Worm (Caenorhabditis elegans): ENCODE measurements around the gene H43E16.1.

H43E16.1 gene

ce11 chrII:6712177-6712981 lies 38.3 kb downstream of the H43E16.1 start, which contains the start of the genes dpy-10 and T14B4.19:
TSS of gene dpy-10 (minus strand) at chrII:6712227.
TSS of gene T14B4.19 (minus strand) at chrII:6712931.
- peak in 2 of 3 experiments; percentile 18 to 85 for TF ChIP-seq elt-3 (tag; optimal IDR thresholded peaks at IDR 0.05)
- no peak for TF ChIP-seq nhr-25 (tag; optimal IDR thresholded peaks at IDR 0.05)
- TF ChIP-seq lsy-12 (tag; optimal IDR thresholded peaks at IDR 0.05) = peak; percentile 6
- TF ChIP-seq nhr-23 (tag; optimal IDR thresholded peaks at IDR 0.05) = peak; percentile 96
- TF ChIP-seq nhr-43 (tag; optimal IDR thresholded peaks at IDR 0.05; ENCODE audit: poor library complexity, severe bottlenecking) = peak; percentile 75
- TF ChIP-seq daf-12 (tag; optimal IDR thresholded peaks at IDR 0.05) = no peak

ce11 chrII:6713003-6713402 lies 38.9 kb downstream of the H43E16.1 start:
- TF ChIP-seq fkh-2 (tag; optimal IDR thresholded peaks at IDR 0.05) = no peak
- no peak for TF ChIP-seq egl-5 (tag; optimal IDR thresholded peaks at IDR 0.05)
- no peak for TF ChIP-seq elt-3 (tag; optimal IDR thresholded peaks at IDR 0.05)
- TF ChIP-seq ZK546.5 (tag; optimal IDR thresholded peaks at IDR 0.05) = no peak
- no peak for TF ChIP-seq unc-62 (GFP tag; optimal IDR thresholded peaks at IDR 0.05)
- TF ChIP-seq snpc-4 (tag; optimal IDR thresholded peaks at IDR 0.05) = no peak
- no peak for TF ChIP-seq eor-1 (tag; optimal IDR thresholded peaks at IDR 0.05)

ce11 chrII:6713832-6714342 lies 39.8 kb downstream of the H43E16.1 start, which contains the start of gene dpy-2:
TSS of gene dpy-2 (plus strand) at chrII:6714292.
- TF ChIP-seq unc-62 (GFP tag; optimal IDR thresholded peaks at IDR 0.05) (no peak), nhr-23 (tag; optimal IDR thresholded peaks at IDR 0.05) (peak; percentile 85), eor-1 (tag; optimal IDR thresholded peaks at IDR 0.05) (no peak), nhr-77 (tag; optimal IDR thresholded peaks at IDR 0.05) (no peak), mdl-1 (tag; optimal IDR thresholded peaks at IDR 0.05) (no peak), elt-3 (tag; optimal IDR thresholded peaks at IDR 0.05) (peak in 2 of 3 experiments; percentile 10 to 76), ceh-82 (tag; optimal IDR thresholded peaks at IDR 0.05) (no peak), egl-27 (tag; optimal IDR thresholded peaks at IDR 0.05) (no peak)

- TF ChIP-seq lin-39 (tag; optimal IDR thresholded peaks at IDR 0.05) (no peak), nhr-43 (tag; optimal IDR thresholded peaks at IDR 0.05; ENCODE audit: poor library complexity, severe bottlenecking) (peak; percentile 35), nhr-23 (tag; optimal IDR thresholded peaks at IDR 0.05) (peak; percentile 46), ceh-16 (tag; optimal IDR thresholded peaks at IDR 0.05) (no peak), elt-2 (tag; optimal IDR thresholded peaks at IDR 0.05) (no peak), lsy-12 (tag; optimal IDR thresholded peaks at IDR 0.05) (no peak), ama-1 (optimal IDR thresholded peaks at IDR 0.05) (peak; percentile 28), jun-1 (tag; optimal IDR thresholded peaks at IDR 0.05) (no peak)
Observed at ce11 chrII:6715853-6716252, 41.8 kb downstream of the H43E16.1 start.

- no peak for TF ChIP-seq lin-39 (tag; optimal IDR thresholded peaks at IDR 0.05)
- TF ChIP-seq lin-15B (tag; optimal IDR thresholded peaks at IDR 0.05) = no peak
- no peak for TF ChIP-seq nhr-76 (tag; optimal IDR thresholded peaks at IDR 0.05)
- no peak for TF ChIP-seq ceh-16 (tag; optimal IDR thresholded peaks at IDR 0.05)
- TF ChIP-seq eor-1 (tag; optimal IDR thresholded peaks at IDR 0.05) = peak in 1 of 2 experiments; percentile 11
- TF ChIP-seq nhr-11 (tag; optimal IDR thresholded peaks at IDR 0.05) = no peak
- TF ChIP-seq zag-1 (tag; optimal IDR thresholded peaks at IDR 0.05) = no peak
- no peak for TF ChIP-seq R02D3.7 (tag; optimal IDR thresholded peaks at IDR 0.05)
- TF ChIP-seq fkh-10 (GFP tag; optimal IDR thresholded peaks at IDR 0.05) = no peak
- TF ChIP-seq daf-12 (tag; optimal IDR thresholded peaks at IDR 0.05) = no peak
- no peak for TF ChIP-seq fkh-2 (tag; optimal IDR thresholded peaks at IDR 0.05)
- TF ChIP-seq ztf-11 (tag; optimal IDR thresholded peaks at IDR 0.05) = no peak
- no peak for TF ChIP-seq nfya-1 (tag; optimal IDR thresholded peaks at IDR 0.05; ENCODE audit: insufficient read depth)
- no peak for TF ChIP-seq mdl-1 (tag; optimal IDR thresholded peaks at IDR 0.05)
- TF ChIP-seq nhr-237 (tag; optimal IDR thresholded peaks at IDR 0.05) = no peak
- no peak for TF ChIP-seq elt-1 (tag; optimal IDR thresholded peaks at IDR 0.05)
- TF ChIP-seq nhr-25 (tag; optimal IDR thresholded peaks at IDR 0.05) = peak; percentile 38
- TF ChIP-seq nhr-67 (tag; optimal IDR thresholded peaks at IDR 0.05) = no peak
- no peak for TF ChIP-seq pqm-1 (tag; optimal IDR thresholded peaks at IDR 0.05)
- TF ChIP-seq elt-2 (tag; optimal IDR thresholded peaks at IDR 0.05) = no peak
- peak; percentile 64 for TF ChIP-seq nhr-23 (tag; optimal IDR thresholded peaks at IDR 0.05)
- TF ChIP-seq nhr-43 (tag; optimal IDR thresholded peaks at IDR 0.05; ENCODE audit: poor library complexity, severe bottlenecking) = no peak
- no peak for TF ChIP-seq unc-39 (tag; optimal IDR thresholded peaks at IDR 0.05)
Observed at ce11 chrII:6716638-6717037, 42.6 kb downstream of the H43E16.1 start, which contains the start of the genes T14B4.5 and T14B4.20. TSS of gene T14B4.5 (plus strand) at chrII:6716863. TSS of gene T14B4.20 (plus strand) at chrII:6716901.

All from whole organism, L3 larva.